Fruit fly (Drosophila melanogaster): Measurements from ENCODE around the gene CG31624.

- TF ChIP-seq CG8478 (optimal IDR thresholded peaks at IDR 0.05) (no peak), CTCF (optimal IDR thresholded peaks at IDR 0.05) (no peak)
Observed at dm6 chr2L:21179615-21180031, 20.6 kb downstream of the CG31624 start, which contains the start of the genes bur and Mcm10.

Measured in S2 (cell line).